Worm (Caenorhabditis elegans) whole organism, L3 larva: ENCODE data around the gene srz-19.
A peak's percentile ranks its signal among the peaks of the same experiment; 100 is the strongest.

Experiments used
- fkh-10 ChIP-seq: sonication (generic microtip); optimal IDR thresholded peaks from 2 replicates; lab custom pipeline; 2017; ENCODE audit warnings: missing biosample characterization, missing genetic modification reagents, missing genetic modification characterization
- mdl-1 ChIP-seq: fragments of 150-350 bp; optimal IDR thresholded peaks from 2 replicates; lab custom pipeline; 2014; ENCODE audit warnings: missing biosample characterization, missing genetic modification characterization
- nfya-1 ChIP-seq: sonication (generic microtip); optimal IDR thresholded peaks from 2 replicates; lab custom pipeline; 2017; ENCODE audit warnings: missing genetic modification characterization, mild to moderate bottlenecking, missing compliant biosample characterization, antibody characterized with exemption, moderate library complexity; ENCODE audit not compliant: insufficient read depth
- nhr-11 ChIP-seq: fragments of 150-350 bp; optimal IDR thresholded peaks from 2 replicates; lab custom pipeline; 2014; ENCODE audit warnings: missing biosample characterization, missing genetic modification characterization
- nhr-23 ChIP-seq: fragments of 150-350 bp; optimal IDR thresholded peaks from 2 replicates; lab custom pipeline; 2014; ENCODE audit warnings: missing biosample characterization, missing genetic modification reagents, missing genetic modification characterization
- nhr-237 ChIP-seq: fragments of 150-350 bp; optimal IDR thresholded peaks from 2 replicates; lab custom pipeline; 2014; ENCODE audit warnings: missing biosample characterization, missing genetic modification characterization
- nhr-25 ChIP-seq: sonication (generic microtip); optimal IDR thresholded peaks from 2 replicates; lab custom pipeline; 2017; ENCODE audit warnings: missing biosample characterization, missing genetic modification characterization
- sea-2 ChIP-seq: fragments of 150-350 bp; sonication (generic microtip); optimal IDR thresholded peaks from 4 replicates; lab custom pipeline; 2014; ENCODE audit warnings: missing biosample characterization, missing genetic modification reagents, missing genetic modification characterization
- skn-1 ChIP-seq: fragments of 150-350 bp; optimal IDR thresholded peaks from 2 replicates; lab custom pipeline; 2014; ENCODE audit warnings: missing biosample characterization, missing genetic modification characterization
- snpc-4 ChIP-seq: fragments of 150-350 bp; optimal IDR thresholded peaks from 2 replicates; lab custom pipeline; 2014; ENCODE audit warnings: missing biosample characterization, missing genetic modification characterization
- ztf-11 ChIP-seq: fragments of 150-350 bp; optimal IDR thresholded peaks from 2 replicates; lab custom pipeline; 2014; ENCODE audit warnings: missing biosample characterization, missing genetic modification characterization

DNA sequence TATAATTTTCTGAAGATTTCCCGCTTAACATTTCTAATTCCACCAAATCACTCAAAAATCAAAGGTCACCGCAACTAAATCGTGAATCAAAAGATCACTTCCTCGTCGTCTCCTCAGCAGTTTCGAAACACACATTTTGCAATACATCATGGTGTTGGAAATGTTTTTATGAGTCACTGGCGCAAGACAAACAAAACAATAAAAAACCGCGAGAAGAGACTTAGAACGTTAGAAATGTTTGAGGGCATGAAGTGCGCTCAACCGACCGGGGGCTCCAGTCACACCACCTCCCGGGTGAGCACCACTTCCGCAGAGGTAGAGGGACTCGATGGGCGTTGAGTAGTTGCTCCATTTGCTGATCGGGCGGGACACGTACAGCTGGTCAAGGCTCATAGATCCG, 44.3 kb upstream of the srz-19 start:
- TF ChIP-seq nhr-11 (tag; lab: Kevin White, UChicago) = no peak
- peak; percentile 31 for TF ChIP-seq nhr-23 (tag; lab: Kevin White, UChicago)
- TF ChIP-seq fkh-10 (GFP tag; lab: Kevin White, UChicago) = no peak
- peak; percentile 12 for TF ChIP-seq nfya-1
- TF ChIP-seq nhr-237 (tag; lab: Kevin White, UChicago) = no peak
- no peak for TF ChIP-seq mdl-1 (tag; lab: Kevin White, UChicago)
- no peak for TF ChIP-seq skn-1 (tag; lab: Kevin White, UChicago)
- TF ChIP-seq sea-2 = no peak
- TF ChIP-seq ztf-11 (tag; lab: Kevin White, UChicago) = no peak
- TF ChIP-seq nhr-25 (tag; lab: Kevin White, UChicago) = no peak
- peak; percentile 22 for TF ChIP-seq snpc-4 (tag; lab: Kevin White, UChicago)
